Worm (Caenorhabditis elegans) whole organism, mixed stage, embryonic: Measurements from ENCODE around the gene C29E4.11.

Experiments
- ces-1 ChIP-seq: fragments of 150-350 bp; optimal IDR thresholded peaks from 2 replicates; lab custom pipeline; 2014; ENCODE audit warnings: missing biosample characterization, missing genetic modification reagents, missing genetic modification characterization
- nhr-28 ChIP-seq: fragments of 150-350 bp; optimal IDR thresholded peaks from 2 replicates; lab custom pipeline; 2014; ENCODE audit warnings: missing biosample characterization, missing genetic modification characterization

ce11 chrIII:7979659-7980058 is 21.7 kb upstream of the C29E4.11 start, which contains the start of gene clp-1:
- TF ChIP-seq nhr-28, result no peak
- no peak for TF ChIP-seq ces-1 (GFP tag; lab: Kevin White, UChicago)
